Fruit fly (Drosophila melanogaster): ENCODE data around the gene Srp68.
A peak's percentile ranks its signal among the peaks of the same experiment; 100 is the strongest.

Gene Srp68

DNA sequence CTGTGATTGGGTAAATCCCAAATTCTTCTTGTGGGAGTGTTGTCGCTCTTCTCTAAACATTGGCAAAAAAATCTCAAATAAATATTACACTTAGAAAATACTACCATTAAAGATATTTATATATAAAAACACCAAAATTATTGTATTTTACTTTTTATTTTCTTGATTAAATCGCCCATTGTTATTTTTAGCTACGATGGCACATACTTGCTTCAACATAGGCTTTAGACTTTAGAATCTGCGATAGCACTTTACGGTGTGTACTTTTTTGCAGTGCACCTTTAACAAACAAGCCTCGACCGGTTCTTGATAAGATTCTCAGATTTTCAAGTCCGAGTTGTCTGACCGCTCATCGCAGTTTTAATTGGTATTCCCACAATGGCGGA, 20.2 kb upstream of the Srp68 start, which contains the start of gene GNBP3 (continued):
- TF ChIP-seq tup (GFP tag; optimal IDR thresholded peaks at IDR 0.05) (no peak), Meics (GFP tag; optimal IDR thresholded peaks at IDR 0.05) (peak; percentile 83), ranshi (GFP tag; IDR thresholded peaks at IDR 0.05) (0 out of 2 replicates have a peak, but pooled peaks have one; percentile 32), dmrt11E (tag; optimal IDR thresholded peaks at IDR 0.05) (peak; percentile 59), CG5245 (GFP tag; optimal IDR thresholded peaks at IDR 0.05) (peak; percentile 69), CG10543 (GFP tag; optimal IDR thresholded peaks at IDR 0.05) (peak; percentile 56), B-H2 (GFP tag; optimal IDR thresholded peaks at IDR 0.05) (peak; percentile 29), CG7372 (GFP tag; IDR thresholded peaks at IDR 0.05) (0 out of 2 replicates have a peak, but pooled peaks have one; percentile 37), Nf-YA (GFP tag; IDR thresholded peaks at IDR 0.05) (peak; percentile 55; the same call in 1 of the 2 replicates), Fer2 (tag; optimal IDR thresholded peaks at IDR 0.05) (peak; percentile 34), Deaf1 (tag; optimal IDR thresholded peaks at IDR 0.05) (peak; percentile 10), eyg (GFP tag; optimal IDR thresholded peaks at IDR 0.05) (no peak), CG10565 (GFP tag; optimal IDR thresholded peaks at IDR 0.05) (peak; percentile 51), CG4820 (GFP tag; optimal IDR thresholded peaks at IDR 0.05) (peak; percentile 76), sd (tag; optimal IDR thresholded peaks at IDR 0.05) (no peak), pfk (GFP tag; optimal IDR thresholded peaks at IDR 0.05) (no peak), dati (GFP tag; IDR thresholded peaks at IDR 0.05) (no peak), lmd (GFP tag; IDR thresholded peaks at IDR 0.05) (no peak), CG8388 (GFP tag; optimal IDR thresholded peaks at IDR 0.05) (peak; percentile 40), CG31441 (GFP tag; IDR thresholded peaks at IDR 0.05) (peak; percentile 71), CG4730 (GFP tag; IDR thresholded peaks at IDR 0.05) (no peak), dysf (GFP tag; IDR thresholded peaks at IDR 0.05) (peak; percentile 68), BEAF-32 (GFP tag; optimal IDR thresholded peaks at IDR 0.05) (no peak), Med (GFP tag) (peak; percentile 78), bcd (GFP tag; optimal IDR thresholded peaks at IDR 0.05) (peak; percentile 67), CG9932 (GFP tag; IDR thresholded peaks at IDR 0.05) (peak; percentile 57), stwl (tag; optimal IDR thresholded peaks at IDR 0.05) (no peak), CrebB (tag; optimal IDR thresholded peaks at IDR 0.05) (peak; percentile 30), CG14710 (tag; optimal IDR thresholded peaks at IDR 0.05) (peak; percentile 48), D (optimal IDR thresholded peaks at IDR 0.05) (no peak), D (GFP tag; optimal IDR thresholded peaks at IDR 0.05) (peak; percentile 21), CG10654 (GFP tag; optimal IDR thresholded peaks at IDR 0.05) (peak; percentile 19), cwo (GFP tag; optimal IDR thresholded peaks at IDR 0.05) (peak; percentile 33), yki (optimal IDR thresholded peaks at IDR 0.05) (no peak), NFAT (GFP tag; IDR thresholded peaks at IDR 0.05) (0 out of 2 replicates have a peak, but pooled peaks have one; percentile 11), unpg (GFP tag; optimal IDR thresholded peaks at IDR 0.05) (peak; percentile 59), CG32532 (GFP tag; IDR thresholded peaks at IDR 0.05) (peak; percentile 69), Hr3 (GFP tag; optimal IDR thresholded peaks at IDR 0.05) (peak; percentile 5), peb (GFP tag; IDR thresholded peaks at IDR 0.05) (no peak), CG17829 (tag; optimal IDR thresholded peaks at IDR 0.05) (peak; percentile 59), CoRest (tag; optimal IDR thresholded peaks at IDR 0.05) (peak; percentile 35), ab (GFP tag; optimal IDR thresholded peaks at IDR 0.05) (peak; percentile 1), wdn (GFP tag; IDR thresholded peaks at IDR 0.05) (0 out of 2 replicates have a peak, but pooled peaks have one; percentile 17), caup (GFP tag; optimal IDR thresholded peaks at IDR 0.05; ENCODE audit: severe bottlenecking) (peak; percentile 47), fd64A (GFP tag; optimal IDR thresholded peaks at IDR 0.05) (peak; percentile 2), zen (tag; optimal IDR thresholded peaks at IDR 0.05) (peak; percentile 3), Ptx1 (GFP tag; IDR thresholded peaks at IDR 0.05) (peak; percentile 48), CG34422 (GFP tag; IDR thresholded peaks at IDR 0.05) (no peak), CG14965 (GFP tag; optimal IDR thresholded peaks at IDR 0.05; ENCODE audit: borderline replicate concordance) (no peak), Hey (tag; optimal IDR thresholded peaks at IDR 0.05) (no peak), CG12659 (GFP tag; optimal IDR thresholded peaks at IDR 0.05) (no peak)
